Fruit fly (Drosophila melanogaster): ENCODE measurements around the gene lt.

dm6 chr2L:22924556-22924955, at the start of gene lt:
- TF ChIP-seq psq (GFP tag; optimal IDR thresholded peaks at IDR 0.05), result no peak
- no peak for TF ChIP-seq brk (GFP tag; optimal IDR thresholded peaks at IDR 0.05)
- TF ChIP-seq Hr78 (GFP tag; optimal IDR thresholded peaks at IDR 0.05), result no peak
- no peak for TF ChIP-seq HLH106 (tag; optimal IDR thresholded peaks at IDR 0.05)
- peak; percentile 13 for TF ChIP-seq woc (GFP tag; optimal IDR thresholded peaks at IDR 0.05)
- no peak for TF ChIP-seq GATAd (GFP tag; optimal IDR thresholded peaks at IDR 0.05)
- TF ChIP-seq tai (GFP tag; optimal IDR thresholded peaks at IDR 0.05), result no peak
- TF ChIP-seq Dif (GFP tag; optimal IDR thresholded peaks at IDR 0.05; ENCODE audit: partially characterized antibody), result no peak
- TF ChIP-seq dmrt93B (GFP tag; optimal IDR thresholded peaks at IDR 0.05), result no peak
- TF ChIP-seq usp (GFP tag; optimal IDR thresholded peaks at IDR 0.05), result no peak
- TF ChIP-seq Sp1 (GFP tag; optimal IDR thresholded peaks at IDR 0.05), result no peak
- no peak for TF ChIP-seq Myc (optimal IDR thresholded peaks at IDR 0.05)
- TF ChIP-seq Abd-B (GFP tag; optimal IDR thresholded peaks at IDR 0.05), result no peak

All from whole organism, wandering third instar larva.